Worm (Caenorhabditis elegans) whole organism, L4 larva: ENCODE results near the gene clec-167.

Experiments
- D1046.2 ChIP-seq: fragments of 200-800 bp; sonication (Bioruptor generic); IDR thresholded peaks from 2 replicates; pipeline ENCODE4 v1.3.6; 2022; ENCODE audit warnings: missing genetic modification characterization, missing compliant biosample characterization
- F37D6.2 ChIP-seq: sonication (generic microtip); optimal IDR thresholded peaks from 2 replicates; lab custom pipeline; 2016; ENCODE audit warnings: mild to moderate bottlenecking, missing genetic modification characterization, missing compliant biosample characterization
- F44E2.7 ChIP-seq: fragments of 200-800 bp; sonication (Bioruptor generic); IDR thresholded peaks from 2 replicates; pipeline ENCODE4 v2.1.2; 2022; ENCODE audit warnings: missing genetic modification characterization, missing compliant biosample characterization
- Y48G9A.11 ChIP-seq: fragments of 200-800 bp; sonication (Bioruptor generic); IDR thresholded peaks from 2 replicates; pipeline ENCODE4 v1.3.6; 2022; ENCODE audit warnings: missing genetic modification reagents, missing genetic modification characterization, missing compliant biosample characterization
- aha-1 ChIP-seq: fragments of 150-350 bp; peaks from one replicate; lab custom pipeline; 2014; ENCODE audit warnings: missing biosample characterization, missing genetic modification characterization
- arid-1 ChIP-seq: fragments of 200-800 bp; sonication (Bioruptor generic); conservative IDR thresholded peaks from 2 replicates; pipeline ENCODE4 v1.3.6; 2022; ENCODE audit warnings: missing genetic modification reagents, missing genetic modification characterization, missing compliant biosample characterization
- ceh-28 ChIP-seq: fragments of 150-350 bp; optimal IDR thresholded peaks from 2 replicates; lab custom pipeline; 2014; ENCODE audit warnings: missing biosample characterization, missing genetic modification reagents, missing genetic modification characterization
- cey-2 ChIP-seq: sonication (generic microtip); optimal IDR thresholded peaks from 3 replicates; lab custom pipeline; 2017; ENCODE audit warnings: missing genetic modification characterization, mild to moderate bottlenecking, missing compliant biosample characterization, antibody characterized with exemption, borderline replicate concordance; ENCODE audit not compliant: insufficient read depth
- ctbp-1 ChIP-seq: fragments of 200-800 bp; sonication (Bioruptor generic); IDR thresholded peaks from 2 replicates; pipeline ENCODE4 v1.3.6; 2022; ENCODE audit warnings: missing genetic modification reagents, missing genetic modification characterization, missing compliant biosample characterization
- daf-12 ChIP-seq: fragments of 150-350 bp; optimal IDR thresholded peaks from 2 replicates; lab custom pipeline; 2014; ENCODE audit warnings: missing biosample characterization, missing genetic modification reagents, missing genetic modification characterization
- daf-16 ChIP-seq, 3 experiments: sonication (generic microtip); optimal IDR thresholded peaks; 2 replicates each; lab custom pipeline; 2016 to 2017; ENCODE audit warnings: missing genetic modification characterization in 3 of 3, missing genetic modification reagents in 3 of 3, mild to moderate bottlenecking in 2 of 3, missing compliant biosample characterization in 2 of 3, missing biosample characterization in 1 of 3, moderate library complexity in 1 of 3
- daf-8 ChIP-seq: fragments of 200-800 bp; sonication (Bioruptor generic); IDR thresholded peaks from 2 replicates; pipeline ENCODE4 v1.3.6; 2022; ENCODE audit warnings: missing genetic modification characterization, missing compliant biosample characterization
- dmd-6 ChIP-seq: fragments of 200-800 bp; sonication (Bioruptor generic); IDR thresholded peaks from 2 replicates; pipeline ENCODE4 v1.3.6; 2022; ENCODE audit warnings: missing genetic modification reagents, missing genetic modification characterization, missing compliant biosample characterization
- dpl-1 ChIP-seq: fragments of 150-350 bp; optimal IDR thresholded peaks from 2 replicates; lab custom pipeline; 2014; ENCODE audit warnings: missing biosample characterization, missing genetic modification reagents, missing genetic modification characterization
- dve-1 ChIP-seq: sonication (generic microtip); optimal IDR thresholded peaks from 2 replicates; lab custom pipeline; 2017; ENCODE audit warnings: antibody characterized with exemption, mild to moderate bottlenecking, missing genetic modification characterization, missing compliant biosample characterization; ENCODE audit not compliant: insufficient read depth
- egl-27 ChIP-seq: sonication (generic microtip); optimal IDR thresholded peaks from 3 replicates; lab custom pipeline; 2017; ENCODE audit warnings: missing biosample characterization, missing genetic modification reagents, missing genetic modification characterization
- egl-43 ChIP-seq: fragments of 200-800 bp; sonication (Bioruptor generic); IDR thresholded peaks from 2 replicates; pipeline ENCODE4 v1.3.6; 2022; ENCODE audit warnings: missing genetic modification reagents, missing genetic modification characterization, missing compliant biosample characterization
- hlh-11 ChIP-seq: fragments of 200-800 bp; sonication (Bioruptor generic); optimal IDR thresholded peaks from 2 replicates; lab custom pipeline; 2018; ENCODE audit warnings: mild to moderate bottlenecking, missing genetic modification characterization, missing compliant biosample characterization
- hlh-30 ChIP-seq: sonication (generic microtip); optimal IDR thresholded peaks from 2 replicates; lab custom pipeline; 2017; ENCODE audit warnings: antibody characterized with exemption, mild to moderate bottlenecking, missing genetic modification characterization, missing compliant biosample characterization; ENCODE audit not compliant: insufficient read depth
- hmg-1.1 ChIP-seq: fragments of 200-800 bp; sonication (Bioruptor generic); IDR thresholded peaks from 2 replicates; pipeline ENCODE4 v1.3.6; 2022; ENCODE audit warnings: missing genetic modification reagents, missing genetic modification characterization, missing compliant biosample characterization
- jun-1 ChIP-seq: fragments of 150-350 bp; optimal IDR thresholded peaks from 2 replicates; lab custom pipeline; 2014; ENCODE audit warnings: missing biosample characterization, missing genetic modification reagents, missing genetic modification characterization
- lin-13 ChIP-seq: fragments of 150-350 bp; optimal IDR thresholded peaks from 2 replicates; lab custom pipeline; 2014; ENCODE audit warnings: missing biosample characterization, missing genetic modification reagents, missing genetic modification characterization
- lin-15B ChIP-seq: fragments of 150-350 bp; sonication (generic microtip); optimal IDR thresholded peaks from 3 replicates; lab custom pipeline; 2014; ENCODE audit warnings: missing biosample characterization, missing genetic modification characterization
- lin-29 ChIP-seq: fragments of 200-800 bp; sonication (Bioruptor generic); IDR thresholded peaks from 2 replicates; pipeline ENCODE4 v1.3.6; 2022; ENCODE audit warnings: missing genetic modification reagents, missing genetic modification characterization, missing compliant biosample characterization
- lir-3 ChIP-seq: sonication (generic microtip); optimal IDR thresholded peaks from 2 replicates; lab custom pipeline; 2016; ENCODE audit warnings: mild to moderate bottlenecking, missing genetic modification characterization, missing compliant biosample characterization
- mdl-1 ChIP-seq, 2 experiments: fragments of 150-350 bp in 1 of 2; sonication (generic microtip) in 1 of 2; optimal IDR thresholded peaks; 2 replicates each; lab custom pipeline; 2014 to 2017; ENCODE audit warnings: missing biosample characterization in 2 of 2, missing genetic modification characterization in 2 of 2
- mes-2 ChIP-seq: sonication (generic microtip); optimal IDR thresholded peaks from 2 replicates; lab custom pipeline; 2016; ENCODE audit warnings: missing genotype, mild to moderate bottlenecking, missing genetic modification characterization, missing compliant biosample characterization; ENCODE audit not compliant: poor library complexity, severe bottlenecking
- mxl-2 ChIP-seq: fragments of 200-800 bp; sonication (Bioruptor generic); conservative IDR thresholded peaks from 2 replicates; pipeline ENCODE4 v1.3.6; 2022; ENCODE audit warnings: missing genetic modification reagents, missing genetic modification characterization, missing compliant biosample characterization
- mxl-3 ChIP-seq: fragments of 200-800 bp; sonication (Bioruptor generic); optimal IDR thresholded peaks from 2 replicates; lab custom pipeline; 2018; ENCODE audit warnings: mild to moderate bottlenecking, missing genetic modification characterization, missing compliant biosample characterization
- nhr-10 ChIP-seq: fragments of 150-350 bp; optimal IDR thresholded peaks from 2 replicates; lab custom pipeline; 2014; ENCODE audit warnings: missing biosample characterization, missing genetic modification characterization
- nhr-102 ChIP-seq: sonication (generic microtip); optimal IDR thresholded peaks from 2 replicates; lab custom pipeline; 2016; ENCODE audit warnings: mild to moderate bottlenecking, missing genetic modification characterization, moderate library complexity, missing compliant biosample characterization
- nhr-11 ChIP-seq: fragments of 150-350 bp; optimal IDR thresholded peaks from 2 replicates; lab custom pipeline; 2014; ENCODE audit warnings: missing biosample characterization, missing genetic modification characterization
- nhr-111 ChIP-seq: fragments of 200-800 bp; sonication (Bioruptor generic); optimal IDR thresholded peaks from 2 replicates; lab custom pipeline; 2018; ENCODE audit warnings: mild to moderate bottlenecking, missing genetic modification characterization, missing compliant biosample characterization
- nhr-237 ChIP-seq: sonication (generic microtip); optimal IDR thresholded peaks from 2 replicates; lab custom pipeline; 2017; ENCODE audit warnings: missing biosample characterization, missing genetic modification characterization
- nhr-25 ChIP-seq: sonication (generic microtip); optimal IDR thresholded peaks from 2 replicates; lab custom pipeline; 2017; ENCODE audit warnings: missing genetic modification characterization, mild to moderate bottlenecking, missing compliant biosample characterization, antibody characterized with exemption, moderate library complexity, borderline replicate concordance; ENCODE audit not compliant: insufficient read depth
- nhr-28 ChIP-seq: fragments of 150-350 bp; optimal IDR thresholded peaks from 2 replicates; lab custom pipeline; 2014; ENCODE audit warnings: missing biosample characterization, missing genetic modification characterization
- nhr-6 ChIP-seq: fragments of 150-350 bp; optimal IDR thresholded peaks from 2 replicates; lab custom pipeline; 2014; ENCODE audit warnings: missing biosample characterization, missing genetic modification characterization
- skn-1 ChIP-seq: fragments of 150-350 bp; optimal IDR thresholded peaks from 2 replicates; lab custom pipeline; 2014; ENCODE audit warnings: missing biosample characterization, missing genetic modification characterization
- tag-97 ChIP-seq: fragments of 200-800 bp; sonication (Bioruptor generic); IDR thresholded peaks from 2 replicates; pipeline ENCODE4 v1.3.6; 2022; ENCODE audit warnings: missing genetic modification characterization, missing compliant biosample characterization
- unc-62 ChIP-seq, 3 experiments: fragments of 150-350 bp in 1 of 3; sonication (generic microtip); optimal IDR thresholded peaks in 2 of 3; peaks in 1 of 3; 1 replicate in 1 of 3; 2 replicates in 2 of 3; lab custom pipeline; 2014 to 2017; ENCODE audit warnings: missing biosample characterization in 3 of 3, missing genetic modification characterization in 3 of 3, missing genetic modification reagents in 3 of 3, missing genotype in 1 of 3
- zag-1 ChIP-seq: fragments of 150-350 bp; optimal IDR thresholded peaks from 2 replicates; lab custom pipeline; 2014; ENCODE audit warnings: missing biosample characterization, missing genetic modification characterization
- zfp-2 ChIP-seq: sonication (generic microtip); optimal IDR thresholded peaks from 2 replicates; lab custom pipeline; 2016; ENCODE audit warnings: mild to moderate bottlenecking, missing genetic modification characterization, missing compliant biosample characterization

clec-167 gene

DNA sequence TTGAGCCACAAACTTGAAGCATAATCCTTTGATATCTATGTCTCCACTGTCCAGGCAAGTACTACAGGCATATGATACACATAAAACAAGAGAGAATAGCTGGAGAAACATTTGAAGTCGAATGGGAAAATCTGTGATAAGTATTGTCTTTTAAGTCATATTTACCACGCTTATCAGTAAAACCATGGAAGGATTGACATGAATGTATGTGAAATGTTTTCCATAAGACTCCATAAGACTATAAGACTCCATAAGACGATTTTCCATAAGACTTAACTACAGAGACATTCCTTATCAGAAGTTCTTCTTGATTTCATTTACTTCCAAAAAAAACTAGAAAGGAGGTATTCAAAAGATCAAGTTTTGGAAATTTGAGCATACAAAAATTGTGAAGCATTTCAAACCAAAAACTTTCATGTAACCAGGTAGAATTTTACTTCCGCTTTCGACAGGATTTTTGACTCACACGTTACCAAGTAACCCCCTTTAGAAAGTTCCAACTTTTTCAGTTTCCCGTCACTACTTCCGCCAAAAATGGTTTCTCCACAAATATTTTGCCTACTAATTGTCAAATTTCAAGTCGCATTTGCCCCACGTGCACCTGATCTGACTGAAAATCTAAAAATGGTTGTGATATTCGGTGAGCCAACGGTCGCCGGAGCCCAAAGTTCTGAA, 8.6 kb downstream of the clec-167 start, which contains the start of the genes clec-165 and F38A1.11:
clec-165 (minus strand) TSS at position 125 of the 675 bp plus-strand sequence.
F38A1.11 (plus strand) TSS at position 625 of the 675 bp plus-strand sequence.
- no peak for TF ChIP-seq daf-16 (GFP tag; optimal IDR thresholded peaks at IDR 0.05; lab: Kevin White, UChicago)
- TF ChIP-seq daf-16 (tag; optimal IDR thresholded peaks at IDR 0.05; lab: Kevin White, UChicago), result peak; percentile 34
- no peak for TF ChIP-seq cey-2
- TF ChIP-seq nhr-28 (tag; lab: Kevin White, UChicago), result peak; percentile 27
- TF ChIP-seq daf-8 (GFP tag; lab: Robert Waterston, UW), result no peak
- no peak for TF ChIP-seq jun-1
- no peak for TF ChIP-seq nhr-111 (GFP tag; lab: Kevin White, UChicago)
- peak; percentile 51 for TF ChIP-seq dmd-6 (GFP tag; lab: Robert Waterston, UW)
- no peak for TF ChIP-seq tag-97
- peak; percentile 8 for TF ChIP-seq aha-1
- TF ChIP-seq egl-43 (GFP tag; lab: Robert Waterston, UW), result no peak
- no peak for TF ChIP-seq zfp-2 (tag; lab: Kevin White, UChicago)
- no peak for TF ChIP-seq ceh-28
- no peak for TF ChIP-seq ctbp-1 (GFP tag; lab: Robert Waterston, UW)
- no peak for TF ChIP-seq lin-15B (tag; lab: Kevin White, UChicago)
- TF ChIP-seq, all 104 proteins: peak for 4

DNA sequence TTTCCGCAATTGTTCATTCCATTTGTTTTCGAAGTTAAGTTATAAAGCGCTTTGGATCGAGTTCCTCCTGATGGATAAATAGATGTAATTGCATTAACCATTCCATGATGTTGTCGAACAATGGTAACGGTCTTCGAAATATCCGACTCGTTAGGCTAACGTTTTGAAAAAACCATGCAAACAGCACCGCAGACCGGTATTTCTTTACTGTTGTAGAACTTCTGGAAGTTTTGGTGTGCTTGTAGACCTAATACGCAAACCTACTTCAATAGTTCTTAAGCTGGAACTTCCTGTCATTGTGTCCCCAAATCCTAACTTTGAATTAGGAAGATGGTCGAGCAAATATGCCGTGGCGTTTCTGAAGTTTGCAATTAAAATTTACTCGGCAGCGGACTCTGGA, 10.3 kb downstream of the clec-167 start, which contains the start of gene F38A1.9:
F38A1.9 (minus strand) TSS at position 101 of the 400 bp plus-strand sequence.
- TF ChIP-seq egl-43 (GFP tag; lab: Robert Waterston, UW) (no peak), mxl-3 (GFP tag; lab: Kevin White, UChicago) (no peak), daf-12 (no peak), skn-1 (no peak), lir-3 (no peak), lin-13 (GFP tag; lab: Kevin White, UChicago) (no peak), lin-29 (no peak), F44E2.7 (GFP tag; lab: Robert Waterston, UW) (no peak), unc-62 (GFP tag; optimal IDR thresholded peaks at IDR 0.05 in 1 of 2; lab: Kevin White, UChicago) (no peak), unc-62 (tag; optimal IDR thresholded peaks at IDR 0.05; lab: Kevin White, UChicago) (no peak), nhr-25 (no peak), D1046.2 (GFP tag; lab: Robert Waterston, UW) (no peak), nhr-6 (tag; lab: Kevin White, UChicago) (no peak), mxl-2 (GFP tag; lab: Robert Waterston, UW) (no peak), nhr-102 (tag; lab: Kevin White, UChicago) (no peak), nhr-10 (tag; lab: Kevin White, UChicago) (no peak), dpl-1 (GFP tag; lab: Kevin White, UChicago) (no peak), egl-27 (tag; lab: Kevin White, UChicago) (no peak), F37D6.2 (tag; lab: Kevin White, UChicago) (no peak), nhr-237 (no peak), daf-8 (GFP tag; lab: Robert Waterston, UW) (no peak)
- TF ChIP-seq, all 104 proteins: peak for 0

DNA sequence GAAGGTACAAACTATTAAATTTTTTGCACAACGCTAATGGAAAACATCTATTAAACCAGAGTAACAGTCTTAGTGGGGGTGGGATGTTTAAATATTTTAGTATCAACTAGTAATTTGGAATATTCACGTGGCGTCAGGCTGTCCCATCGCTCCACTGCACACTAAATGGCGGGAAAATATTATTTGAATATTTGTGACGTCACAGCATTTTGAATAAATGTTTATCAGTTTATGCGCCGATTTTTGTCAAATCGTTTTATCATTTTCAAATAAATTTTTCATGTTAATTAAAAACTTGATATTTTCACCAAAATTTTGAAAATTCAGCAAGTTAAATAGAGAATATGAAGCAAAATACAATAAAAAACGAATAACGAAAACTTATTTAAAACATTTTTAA, 12.2 kb downstream of the clec-167 start, which contains the start of gene F38A1.15:
F38A1.15 (minus strand) TSS at position 101 of the 400 bp plus-strand sequence.
- TF ChIP-seq lin-13 (GFP tag; lab: Kevin White, UChicago), result no peak
- TF ChIP-seq unc-62 (GFP tag; optimal IDR thresholded peaks at IDR 0.05 in 1 of 2; lab: Kevin White, UChicago), result peak in 1 of 2 experiments; percentile 72
- TF ChIP-seq unc-62 (tag; optimal IDR thresholded peaks at IDR 0.05; lab: Kevin White, UChicago), result no peak

ce11 chrIV:1239686-1240085, 15.8 kb downstream of the clec-167 start, which contains the start of gene F38A1.8:
TSS of gene F38A1.8 (minus strand) at chrIV:1239852.
- TF ChIP-seq hlh-11 (tag; lab: Kevin White, UChicago) (peak; percentile 42), mes-2 (tag; lab: Kevin White, UChicago) (peak; percentile 74), daf-12 (no peak), hlh-30 (tag; lab: Kevin White, UChicago) (peak; percentile 80), Y48G9A.11 (GFP tag; lab: Robert Waterston, UW) (no peak), mdl-1 (tag; optimal IDR thresholded peaks at IDR 0.05; lab: Kevin White, UChicago) (peak in 1 of 2 experiments; percentile 74), nhr-6 (tag; lab: Kevin White, UChicago) (peak; percentile 22), arid-1 (GFP tag; lab: Robert Waterston, UW) (no peak), dve-1 (tag; lab: Kevin White, UChicago) (peak; percentile 38), daf-16 (GFP tag; optimal IDR thresholded peaks at IDR 0.05; lab: Kevin White, UChicago) (no peak), daf-16 (tag; optimal IDR thresholded peaks at IDR 0.05; lab: Kevin White, UChicago) (peak; percentile 16), ctbp-1 (GFP tag; lab: Robert Waterston, UW) (no peak), nhr-11 (no peak), mxl-3 (GFP tag; lab: Kevin White, UChicago) (peak; percentile 74), hmg-1.1 (GFP tag; lab: Robert Waterston, UW) (0 out of 2 replicates have a peak, but pooled peaks have one; percentile 30), zag-1 (tag; lab: Kevin White, UChicago) (no peak), dpl-1 (GFP tag; lab: Kevin White, UChicago) (peak; percentile 90)
